Fruit fly (Drosophila melanogaster) whole organism, prepupa: Measurements from ENCODE around the gene Arfrp1.

Source experiments
- CG16779 ChIP-seq: fragments of 200-800 bp; sonication (Bioruptor generic); optimal IDR thresholded peaks from 3 replicates; lab custom pipeline; 2017; ENCODE audit warnings: missing biosample characterization, mild to moderate bottlenecking, missing genetic modification characterization
- CG3032 ChIP-seq: fragments of 200-800 bp; optimal IDR thresholded peaks from 2 replicates; lab custom pipeline; 2019; ENCODE audit warnings: missing biosample characterization, mild to moderate bottlenecking, missing genetic modification characterization, moderate library complexity
- CG6792 ChIP-seq: fragments of 200-800 bp; sonication (Bioruptor generic); optimal IDR thresholded peaks from 3 replicates; lab custom pipeline; 2016; ENCODE audit warnings: missing biosample characterization, missing genetic modification characterization
- CG6808 ChIP-seq: fragments of 200-800 bp; sonication (Bioruptor generic); optimal IDR thresholded peaks from 3 replicates; lab custom pipeline; 2017; ENCODE audit warnings: missing biosample characterization, missing genetic modification characterization, mild to moderate bottlenecking, moderate library complexity, missing genetic modification reagents
- CG7368 ChIP-seq: fragments of 200-800 bp; sonication (Bioruptor generic); optimal IDR thresholded peaks from 3 replicates; lab custom pipeline; 2016; ENCODE audit warnings: missing biosample characterization, missing genetic modification characterization
- Ets21C ChIP-seq: fragments of 200-800 bp; sonication (Bioruptor generic); optimal IDR thresholded peaks from 3 replicates; lab custom pipeline; 2016; ENCODE audit warnings: missing biosample characterization, missing genetic modification characterization
- OdsH ChIP-seq: fragments of 200-800 bp; sonication (Bioruptor generic); optimal IDR thresholded peaks from 3 replicates; lab custom pipeline; 2016; ENCODE audit warnings: missing biosample characterization, missing genetic modification characterization
- Sox102F ChIP-seq: fragments of 200-800 bp; sonication (Bioruptor generic); optimal IDR thresholded peaks from 2 replicates; lab custom pipeline; 2016; ENCODE audit warnings: missing biosample characterization, mild to moderate bottlenecking, missing genetic modification characterization
- dsx ChIP-seq: fragments of 200-800 bp; optimal IDR thresholded peaks from 3 replicates; lab custom pipeline; 2019; ENCODE audit warnings: missing biosample characterization, mild to moderate bottlenecking, missing genetic modification characterization, moderate library complexity; ENCODE audit not compliant: poor library complexity, severe bottlenecking
- esn ChIP-seq: fragments of 200-800 bp; sonication (Bioruptor generic); optimal IDR thresholded peaks from 2 replicates; lab custom pipeline; 2016; ENCODE audit warnings: missing biosample characterization, mild to moderate bottlenecking, missing genetic modification characterization, moderate library complexity
- salr ChIP-seq, 2 experiments: fragments of 200-800 bp; sonication (Bioruptor generic); optimal IDR thresholded peaks; 3 replicates each; lab custom pipeline; 2016 to 2018; ENCODE audit warnings: missing biosample characterization in 2 of 2, missing genetic modification characterization in 2 of 2, mild to moderate bottlenecking in 1 of 2

dm6 chrX:9134241-9134849 is 27.5 kb downstream of the Arfrp1 start:
- TF ChIP-seq OdsH = no peak
- TF ChIP-seq CG16779 (tag; lab: Kevin White, UChicago) = no peak
- TF ChIP-seq CG6792 (GFP tag; lab: Kevin White, UChicago) = no peak
- no peak for TF ChIP-seq esn (GFP tag; lab: Kevin White, UChicago)
- TF ChIP-seq CG6808 (GFP tag; lab: Kevin White, UChicago) = peak; percentile 35
- TF ChIP-seq CG7368 (GFP tag; lab: Kevin White, UChicago) = no peak
- TF ChIP-seq Ets21C (GFP tag; lab: Kevin White, UChicago) = no peak
- no peak for TF ChIP-seq CG3032
- no peak for TF ChIP-seq Sox102F (GFP tag; lab: Kevin White, UChicago)
- no peak for TF ChIP-seq salr (GFP tag; optimal IDR thresholded peaks at IDR 0.05; lab: Kevin White, UChicago)
- TF ChIP-seq dsx (GFP tag; lab: Kevin White, UChicago) = peak; percentile 28
